Fruit fly (Drosophila melanogaster): ENCODE results near the gene Lgr3.

dm6 chr3R:25647577-25648257, 17.9 kb upstream of the Lgr3 start:
- TF ChIP-seq psq (optimal IDR thresholded peaks at IDR 0.05) (no peak), Sin3A (optimal IDR thresholded peaks at IDR 0.05) (no peak), h (optimal IDR thresholded peaks at IDR 0.05) (no peak), insv (optimal IDR thresholded peaks at IDR 0.05) (no peak)
